Worm (Caenorhabditis elegans) whole organism, L4/young adult: ENCODE data around the gene gst-39.

ENCODE experiments used
- W03F9.2 ChIP-seq: fragments of 150-350 bp; optimal IDR thresholded peaks from 2 replicates; lab custom pipeline; 2014; ENCODE audit warnings: missing biosample characterization, missing genetic modification characterization
- dao-5 ChIP-seq: sonication (generic microtip); optimal IDR thresholded peaks from 2 replicates; lab custom pipeline; 2016; ENCODE audit warnings: missing genotype, missing genetic modification characterization, moderate library complexity, missing compliant biosample characterization
- him-1 ChIP-seq: sonication (generic microtip); optimal IDR thresholded peaks from 2 replicates; lab custom pipeline; 2016; ENCODE audit warnings: missing genotype, missing genetic modification reagents, missing genetic modification characterization, missing compliant biosample characterization

DNA sequence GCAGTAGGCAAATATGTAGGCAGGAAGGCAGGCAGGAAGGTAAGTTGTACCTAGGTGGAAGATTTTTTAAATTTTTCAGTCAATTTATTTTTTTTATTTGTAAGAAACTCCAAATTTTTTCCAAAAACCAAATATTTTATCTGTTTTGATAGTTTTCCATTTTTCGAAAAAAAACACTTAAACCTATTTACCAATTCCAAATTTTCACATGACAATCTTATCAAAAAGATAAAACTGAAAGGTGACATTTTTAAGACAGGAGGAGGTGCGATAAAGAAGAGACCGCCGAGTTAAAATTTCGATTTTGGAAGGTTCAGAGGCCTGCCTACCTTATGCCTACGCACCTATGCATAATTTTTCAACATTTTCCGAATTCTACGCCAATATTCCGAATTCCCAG, 19.3 kb upstream of the gst-39 start:
- TF ChIP-seq dao-5 (tag; lab: Kevin White, UChicago) (no peak), him-1 (tag; lab: Kevin White, UChicago) (no peak), W03F9.2 (tag; lab: Kevin White, UChicago) (no peak)
